Worm (Caenorhabditis elegans): ENCODE data around the gene mlt-7.

ce11 chrII:4372406-4372805, 20.4 kb upstream of the mlt-7 start, which contains the start of gene paic-1:
- TF ChIP-seq F52B5.7 (tag; optimal IDR thresholded peaks at IDR 0.05) (no peak), madf-3 (GFP tag; IDR thresholded peaks at IDR 0.05) (0 out of 2 replicates have a peak, but pooled peaks have one; percentile 11), dpl-1 (GFP tag; optimal IDR thresholded peaks at IDR 0.05) (no peak), sptf-2 (GFP tag; optimal IDR thresholded peaks at IDR 0.05) (no peak), Y56A3A.18 (GFP tag; IDR thresholded peaks at IDR 0.05) (no peak), unc-62 (GFP tag; optimal IDR thresholded peaks at IDR 0.05) (no peak), nfyb-1 (GFP tag; IDR thresholded peaks at IDR 0.05) (no peak), ztf-18 (tag; optimal IDR thresholded peaks at IDR 0.05) (no peak), F37B4.10 (GFP tag; IDR thresholded peaks at IDR 0.05) (no peak), lsy-27 (tag; optimal IDR thresholded peaks at IDR 0.05; ENCODE audit: borderline replicate concordance, insufficient read depth) (no peak)

All from whole organism, young adult.